Worm (Caenorhabditis elegans) whole organism, L1 larva: ENCODE measurements around the gene C24H11.5.

Experiments used
- F16B12.6 ChIP-seq: fragments of 150-350 bp; optimal IDR thresholded peaks from 2 replicates; lab custom pipeline; 2014; ENCODE audit warnings: missing biosample characterization, missing genetic modification characterization
- ama-1 ChIP-seq: fragments of 150-350 bp; optimal IDR thresholded peaks from 2 replicates; lab custom pipeline; 2014
- ceh-63 ChIP-seq: fragments of 200-800 bp; sonication (Bioruptor generic); optimal IDR thresholded peaks from 2 replicates; lab custom pipeline; 2018; ENCODE audit warnings: mild to moderate bottlenecking, missing genetic modification characterization, missing compliant biosample characterization
- ceh-8 ChIP-seq: fragments of 200-800 bp; sonication (Bioruptor generic); optimal IDR thresholded peaks from 2 replicates; lab custom pipeline; 2018; ENCODE audit warnings: mild to moderate bottlenecking, missing genetic modification characterization, moderate library complexity, missing compliant biosample characterization
- dpl-1 ChIP-seq, 3 experiments: fragments of 150-350 bp in 2 of 3; sonication (generic microtip) in 1 of 3; optimal IDR thresholded peaks; 2 replicates each; lab custom pipeline; 2014 to 2017; ENCODE audit warnings: missing biosample characterization in 3 of 3, missing genetic modification characterization in 3 of 3, missing genetic modification reagents in 3 of 3
- dsc-1 ChIP-seq: sonication (generic microtip); optimal IDR thresholded peaks from 2 replicates; lab custom pipeline; 2016; ENCODE audit warnings: mild to moderate bottlenecking, missing genetic modification characterization, missing compliant biosample characterization
- efl-1 ChIP-seq, 4 experiments: fragments of 150-350 bp; optimal IDR thresholded peaks in 3 of 4; peaks in 1 of 4; 1 replicate in 1 of 4; 2 replicates in 3 of 4; lab custom pipeline; 2014; ENCODE audit warnings: missing biosample characterization in 2 of 4, missing genetic modification characterization in 2 of 4, missing genetic modification reagents in 2 of 4
- ets-5 ChIP-seq: fragments of 200-800 bp; sonication (Bioruptor generic); IDR thresholded peaks from 2 replicates; pipeline ENCODE4 v1.3.6; 2022; ENCODE audit warnings: missing genetic modification characterization, missing compliant biosample characterization
- fkh-4 ChIP-seq: sonication (generic microtip); optimal IDR thresholded peaks from 2 replicates; lab custom pipeline; 2016; ENCODE audit warnings: missing compliant biosample characterization, missing genetic modification characterization, borderline replicate concordance
- fkh-8 ChIP-seq: sonication (generic microtip); optimal IDR thresholded peaks from 2 replicates; lab custom pipeline; 2016; ENCODE audit warnings: mild to moderate bottlenecking, missing genetic modification characterization, missing compliant biosample characterization
- fos-1 ChIP-seq: fragments of 150-350 bp; optimal IDR thresholded peaks from 2 replicates; lab custom pipeline; 2014; ENCODE audit warnings: missing biosample characterization, missing genetic modification characterization
- hpl-2 ChIP-seq: fragments of 150-350 bp; optimal IDR thresholded peaks from 2 replicates; lab custom pipeline; 2014; ENCODE audit warnings: missing biosample characterization, missing genetic modification reagents, missing genetic modification characterization
- isw-1 ChIP-seq: fragments of 200-800 bp; sonication (Bioruptor generic); IDR thresholded peaks from 2 replicates; pipeline ENCODE4 v1.3.6; 2022; ENCODE audit warnings: missing genetic modification characterization, missing compliant biosample characterization
- lin-15B ChIP-seq: fragments of 150-350 bp; sonication (generic microtip); optimal IDR thresholded peaks from 3 replicates; lab custom pipeline; 2014; ENCODE audit warnings: missing biosample characterization, missing genetic modification characterization
- mab-9 ChIP-seq: fragments of 200-800 bp; sonication (Bioruptor generic); IDR thresholded peaks from 2 replicates; pipeline ENCODE4 v1.3.6; 2022; ENCODE audit warnings: missing genetic modification reagents, missing genetic modification characterization, missing compliant biosample characterization
- nhr-11 ChIP-seq: fragments of 150-350 bp; optimal IDR thresholded peaks from 2 replicates; lab custom pipeline; 2014; ENCODE audit warnings: missing biosample characterization, missing genetic modification characterization
- nhr-19 ChIP-seq: fragments of 200-800 bp; sonication (Bioruptor generic); conservative IDR thresholded peaks from 2 replicates; pipeline ENCODE4 v1.3.6; 2022; ENCODE audit warnings: missing genetic modification characterization, missing compliant biosample characterization
- nhr-20 ChIP-seq: sonication (generic microtip); optimal IDR thresholded peaks from 2 replicates; lab custom pipeline; 2016; ENCODE audit warnings: mild to moderate bottlenecking, missing genetic modification characterization, missing compliant biosample characterization
- nhr-47 ChIP-seq: sonication (generic microtip); optimal IDR thresholded peaks from 2 replicates; lab custom pipeline; 2016; ENCODE audit warnings: mild to moderate bottlenecking, missing genetic modification characterization, moderate library complexity, missing compliant biosample characterization
- nhr-71 ChIP-seq: sonication (generic microtip); optimal IDR thresholded peaks from 2 replicates; lab custom pipeline; 2016; ENCODE audit warnings: mild to moderate bottlenecking, missing genetic modification characterization, moderate library complexity, missing compliant biosample characterization
- nhr-85 ChIP-seq: sonication (generic microtip); peaks from one replicate; lab custom pipeline; 2016; ENCODE audit warnings: missing genetic modification characterization, inconsistent platforms, missing compliant biosample characterization
- rnt-1 ChIP-seq: sonication (generic microtip); optimal IDR thresholded peaks from 2 replicates; lab custom pipeline; 2016; ENCODE audit warnings: mild to moderate bottlenecking, missing genetic modification characterization, moderate library complexity, missing compliant biosample characterization
- sptf-1 ChIP-seq: fragments of 150-350 bp; optimal IDR thresholded peaks from 2 replicates; lab custom pipeline; 2014; ENCODE audit warnings: missing biosample characterization, missing genetic modification characterization
- swsn-7 ChIP-seq: sonication (generic microtip); optimal IDR thresholded peaks from 2 replicates; lab custom pipeline; 2016; ENCODE audit warnings: missing genetic modification characterization, missing compliant biosample characterization
- tbx-2 ChIP-seq: sonication (generic microtip); optimal IDR thresholded peaks from 2 replicates; lab custom pipeline; 2016; ENCODE audit warnings: missing genetic modification characterization, missing compliant biosample characterization
- unc-30 ChIP-seq: sonication (generic microtip); optimal IDR thresholded peaks from 2 replicates; lab custom pipeline; 2017; ENCODE audit warnings: missing biosample characterization, missing genetic modification characterization
- unc-62 ChIP-seq: fragments of 150-350 bp; optimal IDR thresholded peaks from 2 replicates; lab custom pipeline; 2014; ENCODE audit warnings: missing biosample characterization, missing genetic modification reagents, missing genetic modification characterization
- unc-86 ChIP-seq: sonication (generic microtip); optimal IDR thresholded peaks from 2 replicates; lab custom pipeline; 2016; ENCODE audit warnings: missing genetic modification characterization, missing compliant biosample characterization
- vab-15 ChIP-seq: sonication (generic microtip); optimal IDR thresholded peaks from 2 replicates; lab custom pipeline; 2017; ENCODE audit warnings: missing genotype, mild to moderate bottlenecking, missing genetic modification characterization, missing compliant biosample characterization
- xbp-1 ChIP-seq: sonication (generic microtip); optimal IDR thresholded peaks from 2 replicates; lab custom pipeline; 2016; ENCODE audit warnings: missing genetic modification characterization, missing compliant biosample characterization
- ztf-11 ChIP-seq, 2 experiments: sonication (generic microtip); optimal IDR thresholded peaks; 2 replicates each; lab custom pipeline; 2016 to 2017; ENCODE audit warnings: missing genetic modification characterization in 2 of 2, missing biosample characterization in 1 of 2, missing compliant biosample characterization in 1 of 2
- ztf-4 ChIP-seq: fragments of 150-350 bp; optimal IDR thresholded peaks from 2 replicates; lab custom pipeline; 2014; ENCODE audit warnings: missing biosample characterization, missing genetic modification characterization

The C24H11.5 gene

ce11 chrIII:11825654-11826053, 45.6 kb downstream of the C24H11.5 start (continued):
- no peak for TF ChIP-seq ceh-63
- no peak for TF ChIP-seq ama-1 (lab: Kevin White, UChicago)
- TF ChIP-seq ztf-4 (tag; lab: Kevin White, UChicago), result no peak
- peak; percentile 72 for TF ChIP-seq vab-15
- peak; percentile 38 for TF ChIP-seq swsn-7 (tag; lab: Kevin White, UChicago)
- no peak for TF ChIP-seq hpl-2
- peak; percentile 69 for TF ChIP-seq F16B12.6 (tag; lab: Kevin White, UChicago)
- peak; percentile 55 for TF ChIP-seq dsc-1
- TF ChIP-seq nhr-47 (tag; lab: Kevin White, UChicago), result peak; percentile 56
- peak; percentile 30 for TF ChIP-seq nhr-20 (tag; lab: Kevin White, UChicago)
- TF ChIP-seq isw-1 (GFP tag; lab: Robert Waterston, UW), result peak; percentile 41; the same call in 1 of the 2 replicates
- TF ChIP-seq lin-15B (tag; lab: Kevin White, UChicago), result peak; percentile 76
- TF ChIP-seq tbx-2, result peak; percentile 64
- TF ChIP-seq rnt-1 (tag; lab: Kevin White, UChicago), result peak; percentile 52
- TF ChIP-seq unc-62, result no peak
- no peak for TF ChIP-seq nhr-19 (GFP tag; lab: Robert Waterston, UW)
- TF ChIP-seq fkh-8 (tag; lab: Kevin White, UChicago), result peak; percentile 75

ce11 chrIII:11826118-11826517, 46.1 kb downstream of the C24H11.5 start, which contains the start of gene rsp-8:
rsp-8 (plus strand) TSS chrIII:11826418.
- TF ChIP-seq unc-86 (tag; lab: Kevin White, UChicago) (no peak), dpl-1 (GFP tag; optimal IDR thresholded peaks at IDR 0.05; lab: Kevin White, UChicago) (no peak), nhr-71 (tag; lab: Kevin White, UChicago) (no peak), unc-30 (tag; lab: Kevin White, UChicago) (no peak), mab-9 (GFP tag; lab: Robert Waterston, UW) (no peak), ztf-4 (tag; lab: Kevin White, UChicago) (no peak), nhr-85 (tag; lab: Kevin White, UChicago) (peak; percentile 2)

- no peak for TF ChIP-seq sptf-1 (tag; lab: Kevin White, UChicago)
- TF ChIP-seq efl-1 (optimal IDR thresholded peaks at IDR 0.05; lab: Kevin White, UChicago), result no peak
- TF ChIP-seq efl-1 (GFP tag; optimal IDR thresholded peaks at IDR 0.05 in 1 of 2; lab: Kevin White, UChicago), result peak in 1 of 2 experiments; percentile 33
- no peak for TF ChIP-seq swsn-7 (tag; lab: Kevin White, UChicago)
- no peak for TF ChIP-seq fkh-4 (tag; lab: Kevin White, UChicago)
- no peak for TF ChIP-seq fos-1 (tag; lab: Kevin White, UChicago)
- no peak for TF ChIP-seq lin-15B (tag; lab: Kevin White, UChicago)
- TF ChIP-seq ceh-8 (GFP tag; lab: Kevin White, UChicago), result no peak
- TF ChIP-seq, all 84 proteins: peak for 1
Measured at ce11 chrIII:11829062-11829461, 49.0 kb downstream of the C24H11.5 start.

ce11 chrIII:11829585-11830195, 49.7 kb downstream of the C24H11.5 start:
- no peak for TF ChIP-seq efl-1 (optimal IDR thresholded peaks at IDR 0.05; lab: Kevin White, UChicago)
- peak in 1 of 2 experiments; percentile 27 for TF ChIP-seq efl-1 (GFP tag; optimal IDR thresholded peaks at IDR 0.05 in 1 of 2; lab: Kevin White, UChicago)
- TF ChIP-seq ztf-11 (tag; optimal IDR thresholded peaks at IDR 0.05; lab: Kevin White, UChicago), result no peak
- TF ChIP-seq ztf-4 (tag; lab: Kevin White, UChicago), result no peak
- TF ChIP-seq nhr-85 (tag; lab: Kevin White, UChicago), result peak; percentile 14
- TF ChIP-seq xbp-1, result no peak
- no peak for TF ChIP-seq ets-5
- no peak for TF ChIP-seq nhr-11 (tag; lab: Kevin White, UChicago)
